Worm (Caenorhabditis elegans) whole organism, L4 larva: ENCODE data around the gene C30E1.4.
"Not testable (repeated sequence)": the region's sequence is repeated elsewhere in the genome, so short reads cannot be mapped to it uniquely, and the experiment has no call there.

Source experiments
- D1046.2 ChIP-seq: fragments of 200-800 bp; sonication (Bioruptor generic); IDR thresholded peaks from 2 replicates; pipeline ENCODE4 v1.3.6; 2022; ENCODE audit warnings: missing genetic modification characterization, missing compliant biosample characterization
- F44E2.7 ChIP-seq: fragments of 200-800 bp; sonication (Bioruptor generic); IDR thresholded peaks from 2 replicates; pipeline ENCODE4 v2.1.2; 2022; ENCODE audit warnings: missing genetic modification characterization, missing compliant biosample characterization
- F49E8.2 ChIP-seq: sonication (generic microtip); optimal IDR thresholded peaks from 2 replicates; lab custom pipeline; 2016; ENCODE audit warnings: missing compliant biosample characterization, mild to moderate bottlenecking, missing genetic modification characterization, borderline replicate concordance
- Y105C5A.15 ChIP-seq: fragments of 200-800 bp; sonication (Bioruptor generic); IDR thresholded peaks from 2 replicates; pipeline ENCODE4 v1.3.6; 2022; ENCODE audit warnings: missing genetic modification characterization, missing compliant biosample characterization
- Y5F2A.4 ChIP-seq: fragments of 200-800 bp; sonication (Bioruptor generic); optimal IDR thresholded peaks from 2 replicates; lab custom pipeline; 2018; ENCODE audit warnings: mild to moderate bottlenecking, missing genetic modification characterization, missing compliant biosample characterization
- Y75B8A.6 ChIP-seq: fragments of 200-800 bp; sonication (Bioruptor generic); IDR thresholded peaks from 2 replicates; pipeline ENCODE4 v1.3.6; 2022; ENCODE audit warnings: missing genetic modification reagents, missing genetic modification characterization, missing compliant biosample characterization
- ZK337.2 ChIP-seq: fragments of 200-800 bp; sonication (Bioruptor generic); IDR thresholded peaks from 2 replicates; pipeline ENCODE4 v1.3.6; 2022; ENCODE audit warnings: missing genetic modification reagents, missing genetic modification characterization, missing compliant biosample characterization
- ZK546.5 ChIP-seq, 2 experiments: sonication (generic microtip); optimal IDR thresholded peaks; 2 replicates each; lab custom pipeline; 2017; ENCODE audit warnings: missing biosample characterization in 2 of 2, missing genetic modification characterization in 2 of 2
- arid-1 ChIP-seq: fragments of 200-800 bp; sonication (Bioruptor generic); conservative IDR thresholded peaks from 2 replicates; pipeline ENCODE4 v1.3.6; 2022; ENCODE audit warnings: missing genetic modification reagents, missing genetic modification characterization, missing compliant biosample characterization
- ceh-20 ChIP-seq: fragments of 200-800 bp; sonication (Bioruptor generic); IDR thresholded peaks from 2 replicates; pipeline ENCODE4 v1.3.6; 2022; ENCODE audit warnings: missing genetic modification reagents, missing genetic modification characterization, missing compliant biosample characterization
- ceh-44 ChIP-seq: fragments of 200-800 bp; sonication (Bioruptor generic); IDR thresholded peaks from 2 replicates; pipeline ENCODE4 v1.3.6; 2022; ENCODE audit warnings: missing genetic modification reagents, missing genetic modification characterization, missing compliant biosample characterization
- daf-16 ChIP-seq, 3 experiments: sonication (generic microtip); optimal IDR thresholded peaks; 2 replicates each; lab custom pipeline; 2016 to 2017; ENCODE audit warnings: missing genetic modification characterization in 3 of 3, missing genetic modification reagents in 3 of 3, mild to moderate bottlenecking in 2 of 3, missing compliant biosample characterization in 2 of 3, missing biosample characterization in 1 of 3, moderate library complexity in 1 of 3
- duxl-1 ChIP-seq: sonication (generic microtip); optimal IDR thresholded peaks from 2 replicates; lab custom pipeline; 2016; ENCODE audit warnings: mild to moderate bottlenecking, missing genetic modification characterization, moderate library complexity, missing compliant biosample characterization; ENCODE audit not compliant: poor library complexity
- dve-1 ChIP-seq: sonication (generic microtip); optimal IDR thresholded peaks from 2 replicates; lab custom pipeline; 2017; ENCODE audit warnings: antibody characterized with exemption, mild to moderate bottlenecking, missing genetic modification characterization, missing compliant biosample characterization; ENCODE audit not compliant: insufficient read depth
- egl-27 ChIP-seq: sonication (generic microtip); optimal IDR thresholded peaks from 3 replicates; lab custom pipeline; 2017; ENCODE audit warnings: missing biosample characterization, missing genetic modification reagents, missing genetic modification characterization
- fos-1 ChIP-seq: fragments of 150-350 bp; optimal IDR thresholded peaks from 2 replicates; lab custom pipeline; 2014; ENCODE audit warnings: missing biosample characterization, missing genetic modification characterization
- hif-1 ChIP-seq, 2 experiments: sonication (generic microtip); optimal IDR thresholded peaks; 2 replicates each; lab custom pipeline; 2016 to 2017; ENCODE audit warnings: missing compliant biosample characterization in 2 of 2, missing genetic modification characterization in 2 of 2, missing genetic modification reagents in 2 of 2, missing genotype in 2 of 2, mild to moderate bottlenecking in 1 of 2
- hlh-30 ChIP-seq: sonication (generic microtip); optimal IDR thresholded peaks from 2 replicates; lab custom pipeline; 2017; ENCODE audit warnings: antibody characterized with exemption, mild to moderate bottlenecking, missing genetic modification characterization, missing compliant biosample characterization; ENCODE audit not compliant: insufficient read depth
- jun-1 ChIP-seq: fragments of 150-350 bp; optimal IDR thresholded peaks from 2 replicates; lab custom pipeline; 2014; ENCODE audit warnings: missing biosample characterization, missing genetic modification reagents, missing genetic modification characterization
- lin-15B ChIP-seq: fragments of 150-350 bp; sonication (generic microtip); optimal IDR thresholded peaks from 3 replicates; lab custom pipeline; 2014; ENCODE audit warnings: missing biosample characterization, missing genetic modification characterization
- lin-39 ChIP-seq: fragments of 150-350 bp; optimal IDR thresholded peaks from 2 replicates; lab custom pipeline; 2014; ENCODE audit warnings: missing biosample characterization, missing genetic modification reagents, missing genetic modification characterization
- lsy-2 ChIP-seq, 2 experiments: fragments of 150-350 bp in 1 of 2; sonication (generic microtip) in 1 of 2; optimal IDR thresholded peaks; 2 replicates each; lab custom pipeline; 2014 to 2017; ENCODE audit warnings: missing biosample characterization in 2 of 2, missing genetic modification characterization in 2 of 2
- madf-5 ChIP-seq, 2 experiments: fragments of 200-800 bp; sonication (Bioruptor generic); IDR thresholded peaks; 2 replicates each; pipeline ENCODE4 v1.3.6; 2022; ENCODE audit warnings: missing compliant biosample characterization in 2 of 2, missing genetic modification characterization in 2 of 2
- mes-2 ChIP-seq: sonication (generic microtip); optimal IDR thresholded peaks from 2 replicates; lab custom pipeline; 2016; ENCODE audit warnings: missing genotype, mild to moderate bottlenecking, missing genetic modification characterization, missing compliant biosample characterization; ENCODE audit not compliant: poor library complexity, severe bottlenecking
- mxl-2 ChIP-seq: fragments of 200-800 bp; sonication (Bioruptor generic); conservative IDR thresholded peaks from 2 replicates; pipeline ENCODE4 v1.3.6; 2022; ENCODE audit warnings: missing genetic modification reagents, missing genetic modification characterization, missing compliant biosample characterization
- nhr-28 ChIP-seq: fragments of 150-350 bp; optimal IDR thresholded peaks from 2 replicates; lab custom pipeline; 2014; ENCODE audit warnings: missing biosample characterization, missing genetic modification characterization
- pha-4 ChIP-seq, 2 experiments: fragments of 150-350 bp in 1 of 2; fragments of 200-800 bp in 1 of 2; sonication (Bioruptor generic) in 1 of 2; IDR thresholded peaks in 1 of 2; optimal IDR thresholded peaks in 1 of 2; 2 replicates each; pipeline versions ENCODE4 v1.3.6 to Lab custom; 2014 to 2022; ENCODE audit warnings: missing genetic modification characterization in 2 of 2, missing genetic modification reagents in 2 of 2, missing biosample characterization in 1 of 2, missing compliant biosample characterization in 1 of 2
- php-3 ChIP-seq: fragments of 200-800 bp; sonication (Bioruptor generic); IDR thresholded peaks from 2 replicates; pipeline ENCODE4 v1.3.6; 2022; ENCODE audit warnings: missing genetic modification reagents, missing genetic modification characterization, missing compliant biosample characterization
- pqm-1 ChIP-seq: sonication (generic microtip); optimal IDR thresholded peaks from 2 replicates; lab custom pipeline; 2017; ENCODE audit warnings: missing biosample characterization, missing genetic modification characterization
- saeg-2 ChIP-seq: fragments of 200-800 bp; sonication (Bioruptor generic); IDR thresholded peaks from 2 replicates; pipeline ENCODE4 v1.3.6; 2022; ENCODE audit warnings: missing genetic modification reagents, missing genetic modification characterization, missing compliant biosample characterization
- unc-130 ChIP-seq: sonication (generic microtip); optimal IDR thresholded peaks from 2 replicates; lab custom pipeline; 2016; ENCODE audit warnings: missing genetic modification reagents, missing genetic modification characterization, missing compliant biosample characterization
- unc-62 ChIP-seq, 3 experiments: fragments of 150-350 bp in 1 of 3; sonication (generic microtip); optimal IDR thresholded peaks in 2 of 3; peaks in 1 of 3; 1 replicate in 1 of 3; 2 replicates in 2 of 3; lab custom pipeline; 2014 to 2017; ENCODE audit warnings: missing biosample characterization in 3 of 3, missing genetic modification characterization in 3 of 3, missing genetic modification reagents in 3 of 3, missing genotype in 1 of 3
- zag-1 ChIP-seq: fragments of 150-350 bp; optimal IDR thresholded peaks from 2 replicates; lab custom pipeline; 2014; ENCODE audit warnings: missing biosample characterization, missing genetic modification characterization
- zfp-2 ChIP-seq: sonication (generic microtip); optimal IDR thresholded peaks from 2 replicates; lab custom pipeline; 2016; ENCODE audit warnings: mild to moderate bottlenecking, missing genetic modification characterization, missing compliant biosample characterization
- zip-11 ChIP-seq: fragments of 200-800 bp; sonication (Bioruptor generic); IDR thresholded peaks from 2 replicates; pipeline ENCODE4 v1.3.6; 2022; ENCODE audit warnings: missing genetic modification characterization, missing compliant biosample characterization
- ztf-11 ChIP-seq: fragments of 150-350 bp; optimal IDR thresholded peaks from 2 replicates; lab custom pipeline; 2014; ENCODE audit warnings: missing biosample characterization, missing genetic modification characterization
- ztf-7 ChIP-seq: fragments of 150-350 bp; optimal IDR thresholded peaks from 2 replicates; lab custom pipeline; 2014; ENCODE audit warnings: missing biosample characterization, missing genetic modification characterization

Gene C30E1.4

ce11 chrX:16923636-16924035 is at the start of gene C30E1.4:
C30E1.4 (plus strand) TSS chrX:16923936.
- TF ChIP-seq Y5F2A.4 (GFP tag; lab: Kevin White, UChicago) (no peak), saeg-2 (GFP tag; lab: Robert Waterston, UW) (no peak), ceh-44 (GFP tag; lab: Robert Waterston, UW) (no peak), egl-27 (tag; lab: Kevin White, UChicago) (no peak), arid-1 (GFP tag; lab: Robert Waterston, UW) (no peak), madf-5 (GFP tag; IDR thresholded peaks at IDR 0.05; lab: Robert Waterston, UW) (no peak), pqm-1 (tag; lab: Kevin White, UChicago) (no peak), daf-16 (GFP tag; optimal IDR thresholded peaks at IDR 0.05; lab: Kevin White, UChicago) (no peak), daf-16 (tag; optimal IDR thresholded peaks at IDR 0.05; lab: Kevin White, UChicago) (no peak), F44E2.7 (GFP tag; lab: Robert Waterston, UW) (no peak), D1046.2 (no peak), lin-15B (tag; lab: Kevin White, UChicago) (no peak), mes-2 (tag; lab: Kevin White, UChicago) (no peak), pha-4 (GFP tag; IDR thresholded peaks at IDR 0.05; lab: Robert Waterston, UW) (no peak), pha-4 (tag; optimal IDR thresholded peaks at IDR 0.05; lab: Kevin White, UChicago) (no peak), ceh-20 (GFP tag; lab: Robert Waterston, UW) (no peak), hif-1 (tag; optimal IDR thresholded peaks at IDR 0.05; lab: Kevin White, UChicago) (no peak), dve-1 (tag; lab: Kevin White, UChicago) (no peak), jun-1 (no peak), Y75B8A.6 (GFP tag; lab: Robert Waterston, UW) (no peak), F49E8.2 (tag; lab: Kevin White, UChicago) (no peak)

- TF ChIP-seq ceh-44 (GFP tag; lab: Robert Waterston, UW) (no peak), nhr-28 (tag; lab: Kevin White, UChicago) (no peak), lsy-2 (tag; optimal IDR thresholded peaks at IDR 0.05; lab: Kevin White, UChicago) (no peak), hlh-30 (tag; lab: Kevin White, UChicago) (no peak), ztf-7 (tag; lab: Kevin White, UChicago) (no peak), lin-39 (tag; lab: Kevin White, UChicago) (no peak), mxl-2 (no peak), F44E2.7 (GFP tag; lab: Robert Waterston, UW) (no peak), Y105C5A.15 (GFP tag; lab: Robert Waterston, UW) (no peak), zip-11 (no peak), fos-1 (tag; lab: Kevin White, UChicago) (no peak), zfp-2 (tag; lab: Kevin White, UChicago) (no peak), unc-62 (GFP tag; optimal IDR thresholded peaks at IDR 0.05 in 1 of 2; lab: Kevin White, UChicago) (no peak), unc-62 (tag; optimal IDR thresholded peaks at IDR 0.05; lab: Kevin White, UChicago) (no peak), ZK337.2 (GFP tag; lab: Robert Waterston, UW) (no peak), ceh-20 (GFP tag; lab: Robert Waterston, UW) (no peak), ztf-11 (tag; lab: Kevin White, UChicago) (no peak), zag-1 (tag; lab: Kevin White, UChicago) (no peak), madf-5 (GFP tag; IDR thresholded peaks at IDR 0.05; lab: Robert Waterston, UW) (no peak), unc-130 (GFP tag; lab: Kevin White, UChicago) (no peak)
- TF ChIP-seq, all 104 proteins: peak for 0
Observed at ce11 chrX:16880426-16880825, 43.3 kb upstream of the C30E1.4 start, which contains the start of gene acs-9. acs-9 (minus strand) TSS chrX:16880526.

- TF ChIP-seq duxl-1; php-3 (GFP tag; lab: Robert Waterston, UW); ZK546.5 (tag; optimal IDR thresholded peaks at IDR 0.05; lab: Kevin White, UChicago): not testable (repeated sequence)
Observed at ce11 chrX:16883426-16883825, 40.3 kb upstream of the C30E1.4 start, which contains the start of gene Y13C8A.1. Y13C8A.1 (plus strand) TSS chrX:16883726.
